Worm (Caenorhabditis elegans) whole organism, L4 larva: Measurements from ENCODE around the gene F54D10.7.

Source experiments
- F37D6.2 ChIP-seq: sonication (generic microtip); optimal IDR thresholded peaks from 2 replicates; lab custom pipeline; 2016; ENCODE audit warnings: mild to moderate bottlenecking, missing genetic modification characterization, missing compliant biosample characterization
- F49E8.2 ChIP-seq: sonication (generic microtip); optimal IDR thresholded peaks from 2 replicates; lab custom pipeline; 2016; ENCODE audit warnings: missing compliant biosample characterization, mild to moderate bottlenecking, missing genetic modification characterization, borderline replicate concordance
- R02D3.7 ChIP-seq: fragments of 150-350 bp; sonication (generic microtip); optimal IDR thresholded peaks from 3 replicates; lab custom pipeline; 2014; ENCODE audit warnings: missing biosample characterization, missing genetic modification characterization
- T20F7.1 ChIP-seq: fragments of 200-800 bp; sonication (Bioruptor generic); optimal IDR thresholded peaks from 2 replicates; lab custom pipeline; 2018; ENCODE audit warnings: mild to moderate bottlenecking, missing genetic modification characterization, missing compliant biosample characterization
- T26A8.4 ChIP-seq: fragments of 200-800 bp; sonication (Bioruptor generic); IDR thresholded peaks from 2 replicates; pipeline ENCODE4 v1.3.6; 2022; ENCODE audit warnings: missing genetic modification characterization, missing compliant biosample characterization
- ZK337.2 ChIP-seq: fragments of 200-800 bp; sonication (Bioruptor generic); IDR thresholded peaks from 2 replicates; pipeline ENCODE4 v1.3.6; 2022; ENCODE audit warnings: missing genetic modification reagents, missing genetic modification characterization, missing compliant biosample characterization
- aly-2 ChIP-seq: sonication (generic microtip); optimal IDR thresholded peaks from 2 replicates; lab custom pipeline; 2018; ENCODE audit warnings: missing biosample characterization, missing genetic modification characterization
- ama-1 ChIP-seq: fragments of 150-350 bp; optimal IDR thresholded peaks from 2 replicates; lab custom pipeline; 2014; ENCODE audit warnings: inconsistent platforms, mixed read lengths
- attf-4 ChIP-seq: sonication (generic microtip); optimal IDR thresholded peaks from 3 replicates; lab custom pipeline; 2017; ENCODE audit warnings: missing biosample characterization, missing genetic modification characterization
- ceh-44 ChIP-seq: fragments of 200-800 bp; sonication (Bioruptor generic); IDR thresholded peaks from 2 replicates; pipeline ENCODE4 v1.3.6; 2022; ENCODE audit warnings: missing genetic modification reagents, missing genetic modification characterization, missing compliant biosample characterization
- ceh-62 ChIP-seq: sonication (generic microtip); optimal IDR thresholded peaks from 2 replicates; lab custom pipeline; 2017; ENCODE audit warnings: missing biosample characterization, missing genetic modification characterization
- cey-2 ChIP-seq: sonication (generic microtip); optimal IDR thresholded peaks from 3 replicates; lab custom pipeline; 2017; ENCODE audit warnings: missing genetic modification characterization, mild to moderate bottlenecking, missing compliant biosample characterization, antibody characterized with exemption, borderline replicate concordance; ENCODE audit not compliant: insufficient read depth
- ctbp-1 ChIP-seq: fragments of 200-800 bp; sonication (Bioruptor generic); IDR thresholded peaks from 2 replicates; pipeline ENCODE4 v1.3.6; 2022; ENCODE audit warnings: missing genetic modification reagents, missing genetic modification characterization, missing compliant biosample characterization
- daf-19 ChIP-seq: fragments of 200-800 bp; sonication (Bioruptor generic); conservative IDR thresholded peaks from 2 replicates; pipeline ENCODE4 v1.3.6; 2022; ENCODE audit warnings: missing genetic modification characterization, missing compliant biosample characterization
- daf-8 ChIP-seq: fragments of 200-800 bp; sonication (Bioruptor generic); IDR thresholded peaks from 2 replicates; pipeline ENCODE4 v1.3.6; 2022; ENCODE audit warnings: missing genetic modification characterization, missing compliant biosample characterization
- dmd-9 ChIP-seq: fragments of 200-800 bp; sonication (Bioruptor generic); IDR thresholded peaks from 2 replicates; pipeline ENCODE4 v1.3.6; 2022; ENCODE audit warnings: missing genetic modification reagents, missing genetic modification characterization, missing compliant biosample characterization
- egl-27 ChIP-seq: sonication (generic microtip); optimal IDR thresholded peaks from 3 replicates; lab custom pipeline; 2017; ENCODE audit warnings: missing biosample characterization, missing genetic modification reagents, missing genetic modification characterization
- egl-43 ChIP-seq: fragments of 200-800 bp; sonication (Bioruptor generic); IDR thresholded peaks from 2 replicates; pipeline ENCODE4 v1.3.6; 2022; ENCODE audit warnings: missing genetic modification reagents, missing genetic modification characterization, missing compliant biosample characterization
- gei-8 ChIP-seq: fragments of 200-800 bp; sonication (Bioruptor generic); optimal IDR thresholded peaks from 2 replicates; lab custom pipeline; 2018; ENCODE audit warnings: mild to moderate bottlenecking, missing genetic modification characterization, missing compliant biosample characterization
- hlh-11 ChIP-seq: fragments of 200-800 bp; sonication (Bioruptor generic); optimal IDR thresholded peaks from 2 replicates; lab custom pipeline; 2018; ENCODE audit warnings: mild to moderate bottlenecking, missing genetic modification characterization, missing compliant biosample characterization
- hmg-1.1 ChIP-seq: fragments of 200-800 bp; sonication (Bioruptor generic); IDR thresholded peaks from 2 replicates; pipeline ENCODE4 v1.3.6; 2022; ENCODE audit warnings: missing genetic modification reagents, missing genetic modification characterization, missing compliant biosample characterization
- lim-7 ChIP-seq: fragments of 200-800 bp; sonication (Bioruptor generic); IDR thresholded peaks from 2 replicates; pipeline ENCODE4 v1.3.6; 2022; ENCODE audit warnings: missing genetic modification characterization, missing compliant biosample characterization
- lin-13 ChIP-seq: fragments of 150-350 bp; optimal IDR thresholded peaks from 2 replicates; lab custom pipeline; 2014; ENCODE audit warnings: missing biosample characterization, missing genetic modification reagents, missing genetic modification characterization
- lir-3 ChIP-seq: sonication (generic microtip); optimal IDR thresholded peaks from 2 replicates; lab custom pipeline; 2016; ENCODE audit warnings: mild to moderate bottlenecking, missing genetic modification characterization, missing compliant biosample characterization
- madf-5 ChIP-seq, 2 experiments: fragments of 200-800 bp; sonication (Bioruptor generic); IDR thresholded peaks; 2 replicates each; pipeline ENCODE4 v1.3.6; 2022; ENCODE audit warnings: missing compliant biosample characterization in 2 of 2, missing genetic modification characterization in 2 of 2
- madf-9 ChIP-seq: fragments of 200-800 bp; sonication (Bioruptor generic); conservative IDR thresholded peaks from 2 replicates; pipeline ENCODE4 v1.3.6; 2022; ENCODE audit warnings: missing genetic modification reagents, missing genetic modification characterization, missing compliant biosample characterization
- mes-2 ChIP-seq: sonication (generic microtip); optimal IDR thresholded peaks from 2 replicates; lab custom pipeline; 2016; ENCODE audit warnings: missing genotype, mild to moderate bottlenecking, missing genetic modification characterization, missing compliant biosample characterization; ENCODE audit not compliant: poor library complexity, severe bottlenecking
- nhr-237 ChIP-seq: sonication (generic microtip); optimal IDR thresholded peaks from 2 replicates; lab custom pipeline; 2017; ENCODE audit warnings: missing biosample characterization, missing genetic modification characterization
- nhr-28 ChIP-seq: fragments of 150-350 bp; optimal IDR thresholded peaks from 2 replicates; lab custom pipeline; 2014; ENCODE audit warnings: missing biosample characterization, missing genetic modification characterization
- nhr-41 ChIP-seq: fragments of 200-800 bp; sonication (Bioruptor generic); IDR thresholded peaks from 2 replicates; pipeline ENCODE4 v1.3.6; 2022; ENCODE audit warnings: missing genetic modification reagents, missing genetic modification characterization, missing compliant biosample characterization
- nhr-42 ChIP-seq: fragments of 200-800 bp; sonication (Bioruptor generic); IDR thresholded peaks from 2 replicates; pipeline ENCODE4 v1.3.6; 2022; ENCODE audit warnings: missing genetic modification characterization, missing compliant biosample characterization
- nhr-6 ChIP-seq: fragments of 150-350 bp; optimal IDR thresholded peaks from 2 replicates; lab custom pipeline; 2014; ENCODE audit warnings: missing biosample characterization, missing genetic modification characterization
- nhr-76 ChIP-seq: fragments of 150-350 bp; optimal IDR thresholded peaks from 2 replicates; lab custom pipeline; 2014; ENCODE audit warnings: missing biosample characterization, missing genetic modification characterization
- pha-4 ChIP-seq, 2 experiments: fragments of 150-350 bp in 1 of 2; fragments of 200-800 bp in 1 of 2; sonication (Bioruptor generic) in 1 of 2; IDR thresholded peaks in 1 of 2; optimal IDR thresholded peaks in 1 of 2; 2 replicates each; pipeline versions ENCODE4 v1.3.6 to Lab custom; 2014 to 2022; ENCODE audit warnings: missing genetic modification characterization in 2 of 2, missing genetic modification reagents in 2 of 2, missing biosample characterization in 1 of 2, missing compliant biosample characterization in 1 of 2
- php-3 ChIP-seq: fragments of 200-800 bp; sonication (Bioruptor generic); IDR thresholded peaks from 2 replicates; pipeline ENCODE4 v1.3.6; 2022; ENCODE audit warnings: missing genetic modification reagents, missing genetic modification characterization, missing compliant biosample characterization
- pqm-1 ChIP-seq: sonication (generic microtip); optimal IDR thresholded peaks from 2 replicates; lab custom pipeline; 2017; ENCODE audit warnings: missing biosample characterization, missing genetic modification characterization
- set-16 ChIP-seq: fragments of 200-800 bp; sonication (Bioruptor generic); IDR thresholded peaks from 2 replicates; pipeline ENCODE4 v1.3.6; 2022; ENCODE audit warnings: missing genetic modification reagents, missing genetic modification characterization, missing compliant biosample characterization
- skn-1 ChIP-seq: fragments of 150-350 bp; optimal IDR thresholded peaks from 2 replicates; lab custom pipeline; 2014; ENCODE audit warnings: missing biosample characterization, missing genetic modification characterization
- spr-1 ChIP-seq: sonication (generic microtip); optimal IDR thresholded peaks from 2 replicates; lab custom pipeline; 2016; ENCODE audit warnings: mild to moderate bottlenecking, missing genetic modification characterization, missing compliant biosample characterization
- tag-97 ChIP-seq: fragments of 200-800 bp; sonication (Bioruptor generic); IDR thresholded peaks from 2 replicates; pipeline ENCODE4 v1.3.6; 2022; ENCODE audit warnings: missing genetic modification characterization, missing compliant biosample characterization
- unc-130 ChIP-seq: sonication (generic microtip); optimal IDR thresholded peaks from 2 replicates; lab custom pipeline; 2016; ENCODE audit warnings: missing genetic modification reagents, missing genetic modification characterization, missing compliant biosample characterization
- unc-62 ChIP-seq, 3 experiments: fragments of 150-350 bp in 1 of 3; sonication (generic microtip); optimal IDR thresholded peaks in 2 of 3; peaks in 1 of 3; 1 replicate in 1 of 3; 2 replicates in 2 of 3; lab custom pipeline; 2014 to 2017; ENCODE audit warnings: missing biosample characterization in 3 of 3, missing genetic modification characterization in 3 of 3, missing genetic modification reagents in 3 of 3, missing genotype in 1 of 3
- zip-2 ChIP-seq: fragments of 150-350 bp; optimal IDR thresholded peaks from 2 replicates; lab custom pipeline; 2014; ENCODE audit warnings: missing biosample characterization, missing genetic modification characterization
- ztf-7 ChIP-seq: fragments of 150-350 bp; optimal IDR thresholded peaks from 2 replicates; lab custom pipeline; 2014; ENCODE audit warnings: missing biosample characterization, missing genetic modification characterization

Gene F54D10.7

ce11 chrII:3795323-3795722 lies 25.8 kb downstream of the F54D10.7 start, which contains the start of gene Y8A9A.2:
Gene Y8A9A.2 (plus strand): TSS chrII:3795623.
- no peak for TF ChIP-seq T20F7.1 (GFP tag; lab: Kevin White, UChicago)
- TF ChIP-seq tag-97 (GFP tag; lab: Robert Waterston, UW) = no peak
- no peak for TF ChIP-seq lin-13 (GFP tag; lab: Kevin White, UChicago)
- TF ChIP-seq unc-62 (GFP tag; optimal IDR thresholded peaks at IDR 0.05 in 1 of 2; lab: Kevin White, UChicago) = no peak
- no peak for TF ChIP-seq unc-62 (tag; optimal IDR thresholded peaks at IDR 0.05; lab: Kevin White, UChicago)
- no peak for TF ChIP-seq nhr-6 (tag; lab: Kevin White, UChicago)
- TF ChIP-seq nhr-237 (tag; lab: Kevin White, UChicago) = no peak
- no peak for TF ChIP-seq nhr-42 (GFP tag; lab: Robert Waterston, UW)
- no peak for TF ChIP-seq egl-43 (GFP tag; lab: Robert Waterston, UW)
- no peak for TF ChIP-seq F37D6.2 (tag; lab: Kevin White, UChicago)
- TF ChIP-seq attf-4 (tag; lab: Kevin White, UChicago) = no peak
- TF ChIP-seq madf-5 (GFP tag; IDR thresholded peaks at IDR 0.05; lab: Robert Waterston, UW) = no peak
- TF ChIP-seq spr-1 = no peak
- TF ChIP-seq T26A8.4 = no peak
- TF ChIP-seq zip-2 (tag; lab: Kevin White, UChicago) = no peak
- no peak for TF ChIP-seq mes-2 (tag; lab: Kevin White, UChicago)
- no peak for TF ChIP-seq nhr-76 (tag; lab: Kevin White, UChicago)
- TF ChIP-seq ama-1 (lab: Kevin White, UChicago) = no peak
- TF ChIP-seq, all 104 proteins: peak for 0

- TF ChIP-seq gei-8 (GFP tag; lab: Kevin White, UChicago) (no peak), nhr-28 (tag; lab: Kevin White, UChicago) (no peak), daf-19 (GFP tag; lab: Robert Waterston, UW) (no peak), hmg-1.1 (GFP tag; lab: Robert Waterston, UW) (no peak), nhr-41 (GFP tag; lab: Robert Waterston, UW) (no peak), ceh-44 (GFP tag; lab: Robert Waterston, UW) (no peak), nhr-237 (tag; lab: Kevin White, UChicago) (no peak), dmd-9 (GFP tag; lab: Robert Waterston, UW) (no peak), daf-8 (GFP tag; lab: Robert Waterston, UW) (no peak), egl-27 (tag; lab: Kevin White, UChicago) (no peak)
- TF ChIP-seq, all 104 proteins: peak for 0
Measured at ce11 chrII:3793336-3793735, 27.8 kb downstream of the F54D10.7 start, which contains the start of gene fbxb-99. Gene fbxb-99 (minus strand): TSS chrII:3793436.

- no peak for TF ChIP-seq ctbp-1 (GFP tag; lab: Robert Waterston, UW)
- TF ChIP-seq zip-2 (tag; lab: Kevin White, UChicago) = no peak
- TF ChIP-seq cey-2 = no peak
- peak in 1 of 2 experiments; percentile 20 for TF ChIP-seq unc-62 (GFP tag; optimal IDR thresholded peaks at IDR 0.05 in 1 of 2; lab: Kevin White, UChicago)
- TF ChIP-seq unc-62 (tag; optimal IDR thresholded peaks at IDR 0.05; lab: Kevin White, UChicago) = no peak
- TF ChIP-seq pqm-1 (tag; lab: Kevin White, UChicago) = peak; percentile 15
- 0 out of 2 replicates have a peak, but pooled peaks have one; percentile 32 for TF ChIP-seq php-3 (GFP tag; lab: Robert Waterston, UW)
Measured at ce11 chrII:3788356-3788962, 32.6 kb downstream of the F54D10.7 start.

- TF ChIP-seq hlh-11 (tag; lab: Kevin White, UChicago) = no peak
- no peak for TF ChIP-seq R02D3.7 (tag; lab: Kevin White, UChicago)
- TF ChIP-seq madf-9 (GFP tag; lab: Robert Waterston, UW) = no peak
- TF ChIP-seq lir-3 = no peak
- no peak for TF ChIP-seq set-16 (GFP tag; lab: Robert Waterston, UW)
- no peak for TF ChIP-seq nhr-237 (tag; lab: Kevin White, UChicago)
- no peak for TF ChIP-seq attf-4 (tag; lab: Kevin White, UChicago)
- no peak for TF ChIP-seq daf-19 (GFP tag; lab: Robert Waterston, UW)
- no peak for TF ChIP-seq skn-1 (tag; lab: Kevin White, UChicago)
- TF ChIP-seq ceh-62 (tag; lab: Kevin White, UChicago) = no peak
- TF ChIP-seq lim-7 = no peak
- no peak for TF ChIP-seq ztf-7
- no peak for TF ChIP-seq dmd-9 (GFP tag; lab: Robert Waterston, UW)
- TF ChIP-seq pha-4 (GFP tag; IDR thresholded peaks at IDR 0.05; lab: Robert Waterston, UW) = no peak
- no peak for TF ChIP-seq pha-4 (tag; optimal IDR thresholded peaks at IDR 0.05; lab: Kevin White, UChicago)
- TF ChIP-seq unc-130 = no peak
- no peak for TF ChIP-seq ZK337.2
- TF ChIP-seq F49E8.2 (tag; lab: Kevin White, UChicago) = no peak
- no peak for TF ChIP-seq aly-2
Measured at ce11 chrII:3787151-3787550, 33.9 kb downstream of the F54D10.7 start, which contains the start of gene T24E12.13. Gene T24E12.13 (plus strand): TSS chrII:3787451.
